Fruit fly (Drosophila melanogaster) whole organism: ENCODE measurements around the gene CG1582.

Experiments
- CG8478 ChIP-seq: fragments of >200 bp; optimal IDR thresholded peaks from 2 replicates; lab custom pipeline; 2018; ENCODE audit warnings: inconsistent platforms
- Dll ChIP-seq: fragments of >200 bp; optimal IDR thresholded peaks from 2 replicates; lab custom pipeline; 2017
- EcR ChIP-seq, 2 experiments: fragments of >200 bp; optimal IDR thresholded peaks; 2 replicates each; lab custom pipeline; 2017; ENCODE audit warnings: missing biosample characterization in 2 of 2, missing genetic modification characterization in 2 of 2, missing genetic modification reagents in 2 of 2
- psq ChIP-seq: fragments of >200 bp; optimal IDR thresholded peaks from 2 replicates; lab custom pipeline; 2017
- usp ChIP-seq: fragments of >200 bp; optimal IDR thresholded peaks from 2 replicates; lab custom pipeline; 2017; ENCODE audit warnings: missing biosample characterization, missing genetic modification characterization, mixed read lengths

DNA sequence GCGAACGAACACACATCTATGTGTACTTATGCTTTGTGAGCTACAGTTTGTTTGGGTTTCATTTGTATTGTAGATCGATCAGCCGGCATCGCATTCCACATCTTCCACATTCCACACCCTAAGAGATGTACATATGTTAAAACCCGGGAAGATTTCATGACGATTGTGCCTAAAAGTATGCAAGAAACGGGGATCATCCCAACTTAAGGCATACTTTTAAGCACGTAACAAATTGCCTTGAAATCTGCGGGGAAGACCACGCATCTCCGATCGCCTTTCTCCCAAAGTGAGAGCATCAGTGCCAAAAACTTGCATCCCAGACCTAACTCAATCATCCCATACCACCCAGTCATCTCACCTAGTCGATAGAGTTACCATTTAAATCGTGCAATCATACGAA is 22.6 kb upstream of the CG1582 start:
- TF ChIP-seq EcR (GFP tag; optimal IDR thresholded peaks at IDR 0.05; lab: Kevin White, UChicago) (no peak), usp (no peak), Dll (lab: Kevin White, UChicago) (no peak), CG8478 (no peak), psq (lab: Kevin White, UChicago) (no peak)
